Fruit fly (Drosophila melanogaster): ENCODE data around the gene CG3857.
A peak's percentile ranks its signal among the peaks of the same experiment; 100 is the strongest.

Gene CG3857

dm6 chrX:1984175-1984973 lies 44.5 kb upstream of the CG3857 start:
- TF ChIP-seq Hr3 (GFP tag; optimal IDR thresholded peaks at IDR 0.05) (peak; percentile 67), CG32767 (GFP tag; IDR thresholded peaks at IDR 0.05) (peak; percentile 74), CG6689 (GFP tag; IDR thresholded peaks at IDR 0.05) (peak; percentile 72), abd-A (tag; optimal IDR thresholded peaks at IDR 0.05) (no peak), pnt (GFP tag; optimal IDR thresholded peaks at IDR 0.05) (peak; percentile 51), CG17912 (GFP tag; optimal IDR thresholded peaks at IDR 0.05) (no peak), dpn (GFP tag; optimal IDR thresholded peaks at IDR 0.05) (peak; percentile 51 to 63), CG3847 (GFP tag; IDR thresholded peaks at IDR 0.05) (peak; percentile 66), Bgb (GFP tag; IDR thresholded peaks at IDR 0.05; ENCODE audit: partially characterized antibody) (no peak), croc (GFP tag; conservative IDR thresholded peaks at IDR 0.05) (peak; percentile 79), caup (GFP tag; optimal IDR thresholded peaks at IDR 0.05; ENCODE audit: severe bottlenecking) (peak; percentile 14), slou (GFP tag; optimal IDR thresholded peaks at IDR 0.05) (peak; percentile 7), hth (optimal IDR thresholded peaks at IDR 0.05) (no peak), yki (optimal IDR thresholded peaks at IDR 0.05) (no peak), Nf-YA (GFP tag; IDR thresholded peaks at IDR 0.05) (no peak), CG14441 (GFP tag; IDR thresholded peaks at IDR 0.05) (peak; percentile 76), bigmax (GFP tag; optimal IDR thresholded peaks at IDR 0.05) (no peak), CG2712 (tag; optimal IDR thresholded peaks at IDR 0.05) (peak; percentile 82), mirr (GFP tag; optimal IDR thresholded peaks at IDR 0.05) (no peak), grau (tag; optimal IDR thresholded peaks at IDR 0.05) (peak; percentile 81), HHEX (GFP tag; optimal IDR thresholded peaks at IDR 0.05) (peak; percentile 62), CG3281 (GFP tag; optimal IDR thresholded peaks at IDR 0.05) (peak; percentile 54), zf30C (GFP tag; optimal IDR thresholded peaks at IDR 0.05) (no peak), Hand (GFP tag; optimal IDR thresholded peaks at IDR 0.05) (no peak), CG6791 (GFP tag; IDR thresholded peaks at IDR 0.05; ENCODE audit: partially characterized antibody) (no peak), HLH3B (GFP tag; IDR thresholded peaks at IDR 0.05) (peak; percentile 69), run (tag; optimal IDR thresholded peaks at IDR 0.05) (peak; percentile 60), Dek (tag; optimal IDR thresholded peaks at IDR 0.05) (peak; percentile 68), Sry-δ (GFP tag; optimal IDR thresholded peaks at IDR 0.05) (peak; percentile 15), CG9932 (GFP tag; IDR thresholded peaks at IDR 0.05) (peak; percentile 61), Doc3 (GFP tag; IDR thresholded peaks at IDR 0.05; ENCODE audit: partially characterized antibody) (no peak), ftz-f1 (GFP tag; optimal IDR thresholded peaks at IDR 0.05) (peak; percentile 29), CG12659 (GFP tag; optimal IDR thresholded peaks at IDR 0.05) (peak; percentile 76), chif (GFP tag; optimal IDR thresholded peaks at IDR 0.05) (peak; percentile 50 to 76), CG15269 (tag; optimal IDR thresholded peaks at IDR 0.05) (peak; percentile 81), CG13123 (GFP tag; optimal IDR thresholded peaks at IDR 0.05) (no peak), ap (GFP tag; IDR thresholded peaks at IDR 0.05) (peak; percentile 55), h (optimal IDR thresholded peaks at IDR 0.05) (no peak), Pdp1 (GFP tag; optimal IDR thresholded peaks at IDR 0.05) (peak; percentile 42 to 50), Atf-2 (GFP tag; optimal IDR thresholded peaks at IDR 0.05) (peak; percentile 46), Hsf (GFP tag; optimal IDR thresholded peaks at IDR 0.05) (peak; percentile 71), CG10565 (GFP tag; optimal IDR thresholded peaks at IDR 0.05) (no peak), peb (GFP tag; IDR thresholded peaks at IDR 0.05) (peak; percentile 76), CG7786 (GFP tag; optimal IDR thresholded peaks at IDR 0.05) (peak; percentile 82), sim (GFP tag; IDR thresholded peaks at IDR 0.05) (no peak), disco-r (GFP tag; optimal IDR thresholded peaks at IDR 0.05) (peak; percentile 23), Nf-YC (tag; optimal IDR thresholded peaks at IDR 0.05) (peak; percentile 55), CG9215 (GFP tag; IDR thresholded peaks at IDR 0.05) (peak; percentile 60), wor (GFP tag; IDR thresholded peaks at IDR 0.05) (peak; percentile 84), ind (GFP tag; optimal IDR thresholded peaks at IDR 0.05) (peak; percentile 76), emc (GFP tag; optimal IDR thresholded peaks at IDR 0.05) (peak; percentile 32)

All from whole organism, embryonic.